Fruit fly (Drosophila melanogaster) S2 (cell line): Measurements from ENCODE around the gene Schip1.

Source experiments
- CG8478 ChIP-seq: fragments of >200 bp; optimal IDR thresholded peaks from 2 replicates; lab custom pipeline; 2018
- CTCF ChIP-seq, 2 experiments: fragments of >200 bp; optimal IDR thresholded peaks; 2 replicates each; lab custom pipeline; 2018

Gene Schip1

DNA sequence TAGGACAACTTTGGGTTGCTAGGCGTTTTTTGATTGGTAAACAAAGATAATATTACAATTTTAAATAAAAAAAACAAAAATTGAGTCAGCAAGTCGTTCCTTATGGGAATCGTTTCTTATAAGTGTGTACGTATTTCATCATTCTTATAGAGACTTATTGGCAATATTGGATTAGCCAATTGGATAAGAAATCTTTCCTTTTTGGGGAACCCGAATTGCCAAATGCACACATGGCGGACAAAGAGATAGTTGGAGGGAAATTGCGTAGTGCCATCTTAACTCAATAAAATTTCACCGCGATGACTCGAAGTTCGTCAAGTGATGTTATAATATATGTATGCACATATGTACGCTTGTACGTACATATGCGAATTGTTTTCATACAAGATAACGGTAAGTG, 39.6 kb downstream of the Schip1 start:
- TF ChIP-seq CG8478 (lab: Kevin White, UChicago) = no peak
- TF ChIP-seq CTCF (optimal IDR thresholded peaks at IDR 0.05; lab: Kevin White, UChicago) = no peak

DNA sequence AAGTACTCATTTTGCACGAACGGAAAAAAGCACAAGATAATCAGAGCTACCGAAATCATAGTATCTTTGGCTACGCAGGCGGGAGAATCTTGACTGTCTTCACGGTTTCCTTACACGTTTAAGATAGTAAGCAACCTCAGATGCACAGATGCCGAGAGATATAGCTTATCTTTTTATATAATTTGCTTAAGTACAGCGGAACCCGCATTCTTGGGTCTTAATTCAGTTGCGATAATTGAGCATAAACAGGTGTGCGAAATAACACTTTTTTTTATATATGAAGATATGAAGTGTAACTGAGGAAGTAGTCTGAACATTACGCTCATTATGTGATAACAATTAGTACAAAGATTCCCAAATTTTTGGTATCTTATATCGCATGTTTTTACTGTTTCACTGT, 50.1 kb downstream of the Schip1 start, which contains the start of gene CG34043:
TSS of gene CG34043 (minus strand) at position 101 of the 400 bp plus-strand sequence.
- TF ChIP-seq CTCF (optimal IDR thresholded peaks at IDR 0.05; lab: Kevin White, UChicago) = no peak
- no peak for TF ChIP-seq CG8478 (lab: Kevin White, UChicago)

DNA sequence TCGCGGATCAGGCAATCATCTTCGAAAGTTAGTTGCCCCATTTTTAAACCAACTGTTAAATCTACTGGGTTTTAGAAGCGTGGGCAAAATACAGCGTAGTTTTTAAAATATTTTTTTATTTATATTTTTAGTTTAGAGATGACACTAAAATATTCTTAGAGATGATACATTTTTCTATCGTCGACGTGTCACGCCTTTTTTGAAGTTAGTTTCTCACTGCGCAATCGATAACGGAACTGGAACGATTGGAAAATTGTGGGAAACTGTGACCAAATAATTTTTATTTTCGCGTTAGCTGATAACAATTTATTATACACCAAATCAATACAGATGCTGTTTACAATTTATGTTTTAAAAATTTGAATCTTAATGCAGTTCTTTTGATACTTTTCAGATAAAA, 52.3 kb downstream of the Schip1 start, which contains the start of gene Utx:
TSS of gene Utx (minus strand) at position 154 of the 400 bp plus-strand sequence.
- TF ChIP-seq CTCF (optimal IDR thresholded peaks at IDR 0.05; lab: Kevin White, UChicago) = peak in 1 of 2 experiments; percentile 21
- no peak for TF ChIP-seq CG8478 (lab: Kevin White, UChicago)
